Worm (Caenorhabditis elegans): ENCODE results near the gene T23E7.2.

T23E7.2 gene

ce11 chrX:17670379-17671077, at the start of gene T23E7.2:
T23E7.2 (plus strand) TSS chrX:17671027.
- no peak for TF ChIP-seq unc-62 (GFP tag; optimal IDR thresholded peaks at IDR 0.05)

- no peak for TF ChIP-seq unc-62 (GFP tag; optimal IDR thresholded peaks at IDR 0.05)
These were observed 45.6 kb upstream of the T23E7.2 start for ce11 chrX:17625245-17625644.

- no peak for TF ChIP-seq unc-62 (GFP tag; optimal IDR thresholded peaks at IDR 0.05)
These were observed 45.1 kb upstream of the T23E7.2 start for ce11 chrX:17625729-17626128.

DNA sequence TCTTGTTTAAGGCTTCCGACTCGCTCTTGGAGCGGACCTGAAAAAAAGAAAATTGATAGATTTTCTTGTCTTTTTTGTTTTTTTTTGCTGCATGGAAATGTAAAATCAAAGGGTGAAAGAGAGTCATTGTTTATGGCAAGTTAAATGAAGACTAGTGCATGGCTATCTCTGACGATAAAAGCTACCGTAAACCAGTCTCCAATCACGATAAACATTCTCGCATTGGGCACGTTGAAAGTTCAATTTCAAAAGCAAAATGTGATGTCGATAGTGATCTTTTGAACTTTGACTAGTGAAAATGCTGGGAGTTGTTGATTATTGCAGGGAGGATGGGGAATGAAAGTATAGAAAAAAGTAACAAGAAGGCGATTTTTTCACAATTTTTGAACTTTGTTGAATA, 44.2 kb upstream of the T23E7.2 start:
- TF ChIP-seq unc-62 (GFP tag; optimal IDR thresholded peaks at IDR 0.05) = no peak

ce11 chrX:17627382-17627781, 43.4 kb upstream of the T23E7.2 start:
- TF ChIP-seq unc-62 (GFP tag; optimal IDR thresholded peaks at IDR 0.05) = no peak

DNA sequence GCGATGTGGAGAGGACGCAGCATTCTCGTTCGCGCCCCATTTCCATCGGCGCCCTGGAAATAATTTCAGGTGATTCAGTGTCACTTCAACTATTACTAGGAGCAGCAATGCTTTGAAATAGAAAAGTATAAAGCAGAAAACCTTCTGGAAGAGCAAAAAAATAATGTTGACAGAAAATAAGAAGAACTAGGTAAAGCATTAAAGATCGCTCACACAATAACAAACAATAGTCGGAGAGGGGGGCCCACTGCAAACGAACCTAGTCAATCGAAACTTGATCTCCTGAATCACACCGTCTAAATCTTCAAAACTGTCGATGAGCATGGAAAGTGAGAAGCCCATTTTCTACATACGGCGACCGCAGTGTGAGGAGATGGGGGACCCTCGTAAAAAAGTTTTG, 42.9 kb upstream of the T23E7.2 start:
- no peak for TF ChIP-seq unc-62 (GFP tag; optimal IDR thresholded peaks at IDR 0.05)

DNA sequence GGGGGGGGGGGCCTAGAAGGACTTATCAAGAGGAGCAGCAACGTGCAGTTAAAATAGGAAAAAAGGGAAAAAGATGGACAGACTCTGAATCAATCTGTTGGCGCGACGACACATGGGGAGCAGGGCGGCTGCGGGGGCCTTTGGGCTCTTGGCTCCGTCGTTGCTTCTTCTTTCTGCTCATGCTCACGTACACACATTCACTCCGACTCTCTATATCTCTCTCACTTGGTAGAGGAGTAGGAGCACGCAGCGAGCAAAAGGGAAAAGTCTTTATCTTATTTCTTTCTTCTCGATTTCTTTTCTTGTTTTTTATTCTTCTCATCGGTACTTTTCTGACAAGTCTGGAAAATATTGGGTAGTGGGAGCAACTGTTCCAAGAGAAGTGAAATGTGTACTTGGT, 42.5 kb upstream of the T23E7.2 start:
- no peak for TF ChIP-seq unc-62 (GFP tag; optimal IDR thresholded peaks at IDR 0.05)

DNA sequence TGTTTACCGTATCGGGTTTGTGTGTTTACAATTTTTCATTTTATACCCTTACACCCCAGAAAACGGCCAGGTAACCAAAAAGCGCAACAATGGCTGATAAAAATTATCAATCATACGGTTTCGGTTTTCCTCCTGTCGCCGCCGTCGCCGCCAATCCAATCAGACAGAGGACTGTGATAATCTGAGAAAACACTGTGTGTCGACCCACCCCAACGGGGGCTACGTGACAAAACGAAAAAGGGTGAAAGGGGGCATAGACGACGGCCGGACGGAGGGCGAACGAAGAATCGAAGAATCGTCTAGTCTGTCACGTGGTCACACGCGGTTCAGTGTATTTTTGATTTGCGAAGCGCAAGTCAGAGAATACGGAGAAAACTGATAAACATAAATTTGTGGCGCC, 39.9 kb upstream of the T23E7.2 start:
- no peak for TF ChIP-seq unc-62 (GFP tag; optimal IDR thresholded peaks at IDR 0.05)

DNA sequence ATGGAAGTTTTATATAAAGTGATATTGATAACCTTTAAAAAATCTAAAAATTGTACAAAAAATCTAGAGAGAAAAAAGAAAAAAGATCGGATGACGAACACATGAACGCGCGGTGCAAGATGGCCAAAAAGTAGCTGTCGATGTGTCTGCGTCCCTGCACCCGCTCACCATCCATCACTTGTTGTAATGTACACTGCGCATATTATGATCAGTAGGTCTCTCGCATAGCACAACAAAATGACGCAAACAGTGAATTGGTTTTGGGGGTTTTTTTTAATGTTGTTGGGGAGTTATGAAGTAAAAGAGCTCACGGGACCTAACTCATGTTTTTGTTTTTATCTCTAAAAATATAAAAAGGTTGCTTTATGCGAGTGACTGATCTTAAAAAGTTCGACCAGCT, 39.1 kb upstream of the T23E7.2 start:
- TF ChIP-seq unc-62 (GFP tag; optimal IDR thresholded peaks at IDR 0.05) = no peak

- no peak for TF ChIP-seq unc-62 (GFP tag; optimal IDR thresholded peaks at IDR 0.05)
These were observed 37.7 kb upstream of the T23E7.2 start for ce11 chrX:17633166-17633565.

- TF ChIP-seq unc-62 (GFP tag; optimal IDR thresholded peaks at IDR 0.05) = no peak
These were observed 36.6 kb upstream of the T23E7.2 start for ce11 chrX:17634245-17634644.

DNA sequence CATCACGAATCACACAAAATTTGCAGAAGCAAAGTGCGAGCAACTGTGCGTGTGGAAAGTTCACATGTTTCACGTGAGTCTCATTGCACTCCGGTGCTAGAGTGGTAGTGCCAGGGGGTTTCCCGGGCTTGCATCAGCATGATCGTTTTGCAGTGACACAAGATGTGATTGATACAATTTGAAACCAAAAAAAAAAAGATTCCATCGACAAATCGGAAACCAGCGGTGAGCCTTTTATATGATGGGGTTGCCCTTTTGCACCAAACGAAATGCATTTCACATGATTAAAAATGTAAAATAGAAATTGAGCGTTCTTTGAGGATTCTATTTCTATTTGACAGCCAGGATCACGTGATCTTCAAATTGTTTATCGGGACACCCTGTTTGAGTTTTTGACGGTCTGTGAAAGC, 34.5 kb upstream of the T23E7.2 start:
- TF ChIP-seq unc-62 (GFP tag; optimal IDR thresholded peaks at IDR 0.05) = no peak

ce11 chrX:17637528-17637927, 33.3 kb upstream of the T23E7.2 start:
- TF ChIP-seq unc-62 (GFP tag; optimal IDR thresholded peaks at IDR 0.05) = no peak

- no peak for TF ChIP-seq unc-62 (GFP tag; optimal IDR thresholded peaks at IDR 0.05)
These were observed 32.4 kb upstream of the T23E7.2 start for ce11 chrX:17638460-17638859.

DNA sequence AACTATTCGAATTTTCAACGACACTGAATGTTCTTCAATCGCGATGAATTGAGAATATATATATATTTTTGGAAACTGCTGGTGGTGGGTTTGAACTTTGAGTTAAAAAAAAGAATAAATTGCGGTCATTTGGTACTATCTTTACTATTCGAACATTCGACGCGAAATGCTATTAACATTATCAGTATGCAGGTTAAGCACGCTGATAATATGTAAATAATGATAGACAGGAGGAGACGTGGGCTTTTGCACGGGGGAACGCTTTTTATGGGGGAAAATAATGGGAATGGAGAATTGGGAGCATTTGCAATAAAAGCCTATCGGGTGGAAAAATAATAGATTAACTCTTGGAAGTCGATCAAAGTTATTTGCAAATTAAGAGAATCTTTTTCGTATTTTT, 31.9 kb upstream of the T23E7.2 start:
- no peak for TF ChIP-seq unc-62 (GFP tag; optimal IDR thresholded peaks at IDR 0.05)

- no peak for TF ChIP-seq unc-62 (GFP tag; optimal IDR thresholded peaks at IDR 0.05)
These were observed 30.0 kb upstream of the T23E7.2 start, which contains the start of gene H18N23.2 for ce11 chrX:17640790-17641189. H18N23.2 (minus strand) TSS chrX:17640871.

DNA sequence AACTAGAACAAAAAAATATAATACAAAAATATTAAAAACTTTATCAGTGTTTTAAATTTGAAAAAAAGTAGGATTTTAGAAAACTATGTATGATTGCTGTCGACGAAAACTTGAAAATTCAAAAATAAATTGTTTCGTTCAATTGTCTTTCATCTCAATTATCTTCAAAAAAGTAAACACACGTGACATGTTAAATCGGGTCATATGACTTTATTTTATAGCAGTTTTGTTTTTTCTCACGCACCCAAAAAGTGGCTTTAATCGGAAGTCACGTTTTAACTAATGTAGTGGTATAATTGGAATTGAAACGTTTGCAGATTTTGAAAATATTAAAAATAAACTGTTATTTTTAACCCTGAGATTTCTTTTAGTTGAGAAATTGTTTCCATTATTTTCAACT, 28.0 kb upstream of the T23E7.2 start:
- TF ChIP-seq unc-62 (GFP tag; optimal IDR thresholded peaks at IDR 0.05) = no peak

DNA sequence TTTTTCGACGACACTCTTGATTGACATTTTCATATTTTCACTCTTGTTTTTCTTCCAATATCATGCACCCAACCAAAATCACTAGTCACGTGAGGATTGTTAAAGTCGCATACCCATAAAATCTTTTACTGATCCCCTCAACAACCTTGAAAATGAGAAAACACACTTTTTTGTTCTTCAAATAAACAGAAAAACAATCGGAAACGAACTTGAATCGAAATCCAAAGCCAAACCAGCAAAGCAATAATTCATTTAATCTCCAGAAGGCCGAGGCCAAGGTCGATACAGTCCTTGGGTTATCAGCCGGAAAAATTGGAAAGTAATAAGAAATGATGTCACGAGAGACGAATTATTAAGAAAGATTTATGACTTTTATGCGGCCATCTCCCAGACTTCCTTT, 27.0 kb upstream of the T23E7.2 start:
- TF ChIP-seq unc-62 (GFP tag; optimal IDR thresholded peaks at IDR 0.05) = no peak

All from whole organism, dauer.